Worm (Caenorhabditis elegans): ENCODE measurements around the gene T28C12.15.

ce11 chrV:6331607-6332006 lies 10.0 kb upstream of the T28C12.15 start, which contains the start of gene T28C12.1:
- TF ChIP-seq dao-5 (tag; optimal IDR thresholded peaks at IDR 0.05) (no peak), him-1 (tag; optimal IDR thresholded peaks at IDR 0.05) (no peak), W03F9.2 (tag; optimal IDR thresholded peaks at IDR 0.05) (no peak)

All from whole organism, L4/young adult.